Fruit fly (Drosophila melanogaster) whole organism, embryonic: ENCODE data around the gene CG42538.

Source experiments
- Abd-B ChIP-seq: fragments of 200-800 bp; sonication (Bioruptor generic); optimal IDR thresholded peaks from 2 replicates; lab custom pipeline; 2018; ENCODE audit warnings: missing biosample characterization, mild to moderate bottlenecking, missing genetic modification characterization, moderate library complexity
- Bdp1 ChIP-seq: fragments of 200-800 bp; sonication (Bioruptor generic); optimal IDR thresholded peaks from 3 replicates; lab custom pipeline; 2016; ENCODE audit warnings: missing biosample characterization, missing genetic modification characterization
- CG11695 ChIP-seq: fragments of 200-800 bp; sonication (Bioruptor generic); IDR thresholded peaks from 3 replicates; pipeline ENCODE4 v1.3.6; 2022; ENCODE audit warnings: missing biosample characterization, missing genetic modification characterization
- CG12071 ChIP-seq: fragments of 200-800 bp; sonication (Bioruptor generic); optimal IDR thresholded peaks from 3 replicates; lab custom pipeline; 2018; ENCODE audit warnings: missing biosample characterization, mild to moderate bottlenecking, missing genetic modification characterization
- CG12155 ChIP-seq: fragments of 200-800 bp; sonication (Bioruptor generic); optimal IDR thresholded peaks from 3 replicates; lab custom pipeline; 2016; ENCODE audit warnings: missing biosample characterization, missing genetic modification characterization
- CG12299 ChIP-seq: fragments of 200-800 bp; sonication (Bioruptor generic); optimal IDR thresholded peaks from 2 replicates; lab custom pipeline; 2018; ENCODE audit warnings: missing biosample characterization, mild to moderate bottlenecking, missing genetic modification characterization
- CG13775 ChIP-seq: fragments of 200-800 bp; sonication (Bioruptor generic); optimal IDR thresholded peaks from 3 replicates; lab custom pipeline; 2017; ENCODE audit warnings: missing biosample characterization, mild to moderate bottlenecking, missing genetic modification characterization
- CG13894 ChIP-seq: fragments of 200-800 bp; sonication (Bioruptor generic); optimal IDR thresholded peaks from 3 replicates; lab custom pipeline; 2018; ENCODE audit warnings: missing biosample characterization, mild to moderate bottlenecking, missing genetic modification characterization, moderate library complexity
- CG17359 ChIP-seq: fragments of 200-800 bp; sonication (Bioruptor generic); optimal IDR thresholded peaks from 3 replicates; lab custom pipeline; 2018; ENCODE audit warnings: missing biosample characterization, mild to moderate bottlenecking, missing genetic modification characterization, moderate library complexity
- CG17802 ChIP-seq: fragments of 200-800 bp; sonication (Bioruptor generic); optimal IDR thresholded peaks from 2 replicates; lab custom pipeline; 2018; ENCODE audit warnings: missing biosample characterization, mild to moderate bottlenecking, missing genetic modification characterization, moderate library complexity
- CG18619 ChIP-seq: fragments of 200-800 bp; sonication (Bioruptor generic); optimal IDR thresholded peaks from 3 replicates; lab custom pipeline; 2017; ENCODE audit warnings: missing biosample characterization, mild to moderate bottlenecking, missing genetic modification characterization
- CG18764 ChIP-seq: fragments of 200-800 bp; sonication (Bioruptor generic); optimal IDR thresholded peaks from 3 replicates; lab custom pipeline; 2016; ENCODE audit warnings: missing biosample characterization, missing genetic modification characterization
- CG2116 ChIP-seq: fragments of 200-800 bp; sonication (Bioruptor generic); optimal IDR thresholded peaks from 3 replicates; lab custom pipeline; 2018; ENCODE audit warnings: missing biosample characterization, mild to moderate bottlenecking, missing genetic modification characterization
- CG31224 ChIP-seq: fragments of 200-800 bp; sonication (Bioruptor generic); IDR thresholded peaks from 2 replicates; pipeline ENCODE4 v1.3.6; 2022; ENCODE audit warnings: missing biosample characterization, missing genetic modification characterization
- CG33557 ChIP-seq: fragments of 200-800 bp; sonication (Bioruptor generic); optimal IDR thresholded peaks from 2 replicates; lab custom pipeline; 2019; ENCODE audit warnings: missing biosample characterization, mild to moderate bottlenecking, missing genetic modification characterization, moderate library complexity
- CG5953 ChIP-seq: fragments of 200-800 bp; sonication (Bioruptor generic); IDR thresholded peaks from 2 replicates; pipeline ENCODE4 v1.3.6; 2022; ENCODE audit warnings: missing biosample characterization, missing genetic modification characterization
- CG7963 ChIP-seq: fragments of 200-800 bp; sonication (Bioruptor generic); IDR thresholded peaks from 3 replicates; pipeline ENCODE4 v1.3.6; 2022; ENCODE audit warnings: missing biosample characterization, missing genetic modification characterization; ENCODE audit not compliant: partially characterized antibody
- Chrac-16 ChIP-seq: fragments of 200-800 bp; sonication (Bioruptor generic); optimal IDR thresholded peaks from 3 replicates; lab custom pipeline; 2016; ENCODE audit warnings: missing biosample characterization, missing genetic modification characterization
- Dip2 ChIP-seq: fragments of 200-800 bp; sonication (Bioruptor generic); IDR thresholded peaks from 2 replicates; pipeline ENCODE4 v1.3.6; 2022; ENCODE audit warnings: missing biosample characterization, missing genetic modification characterization
- Drgx ChIP-seq: fragments of 200-800 bp; sonication (Bioruptor generic); IDR thresholded peaks from 2 replicates; pipeline ENCODE4 v1.3.6; 2022; ENCODE audit warnings: missing biosample characterization, missing genetic modification characterization
- E2f1 ChIP-seq: fragments of 200-800 bp; sonication (Bioruptor generic); IDR thresholded peaks from 2 replicates; pipeline ENCODE4 v1.3.6; 2022; ENCODE audit warnings: missing biosample characterization, missing genetic modification characterization
- H15 ChIP-seq: fragments of 200-800 bp; sonication (Bioruptor generic); IDR thresholded peaks from 3 replicates; pipeline ENCODE4 v1.3.6; 2022; ENCODE audit warnings: missing biosample characterization, missing genetic modification characterization
- HmgD ChIP-seq: fragments of 200-800 bp; sonication (Bioruptor generic); optimal IDR thresholded peaks from 3 replicates; lab custom pipeline; 2016; ENCODE audit warnings: missing biosample characterization, missing genetic modification characterization
- Hr51 ChIP-seq, 2 experiments: fragments of 200-800 bp; sonication (Bioruptor generic); optimal IDR thresholded peaks; 2 replicates in 1 of 2; 3 replicates in 1 of 2; lab custom pipeline; 2016 to 2018; ENCODE audit warnings: missing biosample characterization in 2 of 2, missing genetic modification characterization in 2 of 2, mild to moderate bottlenecking in 1 of 2, moderate library complexity in 1 of 2
- Mrtf ChIP-seq: fragments of 200-800 bp; sonication (Bioruptor generic); IDR thresholded peaks from 3 replicates; pipeline ENCODE4 v1.3.6; 2022; ENCODE audit warnings: missing biosample characterization, missing genetic modification characterization
- NfI ChIP-seq: fragments of 200-800 bp; sonication (Bioruptor generic); optimal IDR thresholded peaks from 3 replicates; lab custom pipeline; 2018; ENCODE audit warnings: missing biosample characterization, mild to moderate bottlenecking, missing genetic modification characterization, moderate library complexity
- Opbp ChIP-seq: fragments of 200-800 bp; sonication (Bioruptor generic); IDR thresholded peaks from 3 replicates; pipeline ENCODE4 v1.3.6; 2022; ENCODE audit warnings: missing biosample characterization, missing genetic modification characterization; ENCODE audit not compliant: partially characterized antibody
- Optix ChIP-seq: fragments of 200-800 bp; sonication (Bioruptor generic); IDR thresholded peaks from 3 replicates; pipeline ENCODE4 v1.3.6; 2022; ENCODE audit warnings: missing biosample characterization, missing genetic modification characterization
- Usf ChIP-seq: fragments of 200-800 bp; sonication (Bioruptor generic); optimal IDR thresholded peaks from 2 replicates; lab custom pipeline; 2017; ENCODE audit warnings: missing genotype, missing biosample characterization, missing genetic modification characterization
- bigmax ChIP-seq: fragments of 200-800 bp; sonication (Bioruptor generic); optimal IDR thresholded peaks from 2 replicates; lab custom pipeline; 2018; ENCODE audit warnings: missing biosample characterization, mild to moderate bottlenecking, missing genetic modification characterization
- chm ChIP-seq: fragments of 200-800 bp; sonication (Bioruptor generic); IDR thresholded peaks from 2 replicates; pipeline ENCODE4 v1.3.6; 2022; ENCODE audit warnings: missing biosample characterization, missing genetic modification characterization
- crol ChIP-seq: fragments of 200-800 bp; sonication (Bioruptor generic); IDR thresholded peaks from 2 replicates; pipeline ENCODE4 v1.3.6; 2022; ENCODE audit warnings: missing biosample characterization, missing genetic modification characterization
- dysf ChIP-seq: fragments of 200-800 bp; sonication (Bioruptor generic); IDR thresholded peaks from 3 replicates; pipeline ENCODE4 v1.3.6; 2022; ENCODE audit warnings: missing biosample characterization, missing genetic modification characterization
- eve ChIP-seq, 2 experiments: fragments of >200 bp; optimal IDR thresholded peaks; 2 replicates each; lab custom pipeline; 2017; ENCODE audit warnings: missing biosample characterization in 2 of 2, missing genetic modification characterization in 2 of 2
- jing ChIP-seq: fragments of 200-800 bp; sonication (Bioruptor generic); optimal IDR thresholded peaks from 2 replicates; lab custom pipeline; 2018; ENCODE audit warnings: missing biosample characterization, mild to moderate bottlenecking, missing genetic modification characterization
- kah ChIP-seq: fragments of 200-800 bp; sonication (Bioruptor generic); optimal IDR thresholded peaks from 2 replicates; lab custom pipeline; 2018; ENCODE audit warnings: missing biosample characterization, mild to moderate bottlenecking, missing genetic modification characterization
- knrl ChIP-seq: fragments of 200-800 bp; sonication (Bioruptor generic); IDR thresholded peaks from 3 replicates; pipeline ENCODE4 v1.3.6; 2022; ENCODE audit warnings: missing biosample characterization, missing genetic modification characterization; ENCODE audit not compliant: partially characterized antibody
- psq ChIP-seq: fragments of 200-800 bp; sonication (Bioruptor generic); optimal IDR thresholded peaks from 2 replicates; lab custom pipeline; 2017; ENCODE audit warnings: missing biosample characterization, missing genetic modification characterization
- sens ChIP-seq: fragments of 200-800 bp; sonication (Bioruptor generic); peaks from one replicate; lab custom pipeline; 2016; ENCODE audit warnings: missing biosample characterization, missing genetic modification characterization
- seq ChIP-seq: fragments of 200-800 bp; sonication (Bioruptor generic); IDR thresholded peaks from 2 replicates; pipeline ENCODE4 v1.3.6; 2022; ENCODE audit warnings: missing biosample characterization, missing genetic modification characterization
- sisA ChIP-seq: fragments of 200-800 bp; sonication (Bioruptor generic); IDR thresholded peaks from 2 replicates; pipeline ENCODE4 v1.3.6; 2022; ENCODE audit warnings: missing biosample characterization, missing genetic modification characterization
- slp2 ChIP-seq: fragments of 200-800 bp; sonication (Bioruptor generic); optimal IDR thresholded peaks from 2 replicates; lab custom pipeline; 2016; ENCODE audit warnings: missing biosample characterization, missing genetic modification characterization
- sob ChIP-seq: fragments of 200-800 bp; sonication (Bioruptor generic); IDR thresholded peaks from 2 replicates; pipeline ENCODE4 v1.3.6; 2022; ENCODE audit warnings: missing biosample characterization, missing genetic modification characterization
- tap ChIP-seq: fragments of 200-800 bp; optimal IDR thresholded peaks from 3 replicates; lab custom pipeline; 2019; ENCODE audit warnings: missing biosample characterization, mild to moderate bottlenecking, missing genetic modification characterization, moderate library complexity

Gene CG42538

DNA sequence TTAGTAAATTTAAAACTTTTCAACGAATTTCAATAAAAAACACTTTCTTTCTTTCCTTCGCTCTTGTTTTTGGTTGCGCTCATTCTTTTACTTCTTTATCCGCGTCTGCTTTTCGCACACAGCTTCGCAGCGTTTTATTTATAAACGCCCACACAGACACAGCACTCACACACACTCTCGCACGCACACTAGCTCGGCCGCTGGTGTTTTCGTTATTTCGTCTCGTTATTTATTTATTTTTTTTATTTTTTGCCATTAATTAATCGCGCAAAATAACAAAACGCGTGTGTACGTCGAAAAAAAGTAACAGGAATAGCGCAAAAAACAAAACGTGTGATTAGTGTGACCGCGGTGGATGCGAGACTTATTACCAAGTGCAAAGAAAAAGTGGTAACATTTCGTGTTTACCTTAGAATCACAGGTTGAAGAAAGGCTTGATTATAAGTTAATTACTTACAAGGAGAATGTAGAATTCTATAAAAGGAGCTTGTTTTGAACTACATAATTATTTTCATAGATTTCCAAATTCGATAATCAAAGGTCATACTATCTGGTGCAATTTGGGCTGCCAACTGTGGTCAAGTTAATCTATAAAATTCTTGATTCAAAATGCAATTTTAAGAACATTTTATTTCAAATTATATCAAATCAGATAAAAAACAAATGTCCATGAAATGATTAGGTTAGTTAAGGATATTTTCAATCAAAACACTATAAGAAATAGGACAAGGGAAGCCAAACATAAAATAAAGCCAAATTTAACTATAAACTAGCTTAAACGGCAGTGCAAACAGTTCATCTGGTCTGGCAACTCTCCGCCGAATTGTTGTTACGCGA, 29.7 kb upstream of the CG42538 start, which contains the start of the genes hzg and mRpS31 (continued):
- no peak for TF ChIP-seq Mrtf (GFP tag; lab: Robert Waterston, UW)
- TF ChIP-seq Drgx (GFP tag; lab: Robert Waterston, UW), result peak; percentile 73
- no peak for TF ChIP-seq knrl (GFP tag; lab: Robert Waterston, UW)
- TF ChIP-seq Usf (GFP tag; lab: Kevin White, UChicago), result no peak
- peak; percentile 44 for TF ChIP-seq CG13894 (tag; lab: Kevin White, UChicago)
- no peak for TF ChIP-seq CG5953 (GFP tag; lab: Robert Waterston, UW)
- TF ChIP-seq CG13775 (GFP tag; lab: Kevin White, UChicago), result peak; percentile 56
- TF ChIP-seq sens (GFP tag; lab: Kevin White, UChicago), result peak; percentile 89
- TF ChIP-seq CG12071 (GFP tag; lab: Kevin White, UChicago), result no peak
- no peak for TF ChIP-seq Dip2 (GFP tag; lab: Robert Waterston, UW)
- peak; percentile 60 for TF ChIP-seq Chrac-16 (GFP tag; lab: Kevin White, UChicago)
- peak in 1 of 2 experiments; percentile 57 for TF ChIP-seq Hr51 (GFP tag; optimal IDR thresholded peaks at IDR 0.05; lab: Kevin White, UChicago)
- TF ChIP-seq E2f1 (GFP tag; lab: Robert Waterston, UW), result no peak
- TF ChIP-seq psq (GFP tag; lab: Kevin White, UChicago), result peak; percentile 74
- peak; percentile 46; the same call in 1 of the 3 replicates for TF ChIP-seq dysf
- TF ChIP-seq Abd-B, result peak; percentile 31
- TF ChIP-seq CG18619 (GFP tag; lab: Kevin White, UChicago), result peak; percentile 5
- TF ChIP-seq CG12299 (tag; lab: Kevin White, UChicago), result no peak
- no peak for TF ChIP-seq CG17359
- no peak for TF ChIP-seq Opbp
- no peak for TF ChIP-seq seq (GFP tag; lab: Robert Waterston, UW)
- no peak for TF ChIP-seq CG11695
- TF ChIP-seq jing (GFP tag; lab: Kevin White, UChicago), result no peak
- TF ChIP-seq sob (GFP tag; lab: Robert Waterston, UW), result peak; percentile 41; the same call in 1 of the 2 replicates
- peak; percentile 17; the same call in 1 of the 2 replicates for TF ChIP-seq sisA (GFP tag; lab: Robert Waterston, UW)
- TF ChIP-seq crol (GFP tag; lab: Robert Waterston, UW), result no peak
- peak; percentile 22 for TF ChIP-seq tap
- TF ChIP-seq kah (GFP tag; lab: Kevin White, UChicago), result no peak
- TF ChIP-seq CG12155, result peak; percentile 45
- TF ChIP-seq CG7963, result no peak
- no peak for TF ChIP-seq bigmax
- peak; percentile 26 for TF ChIP-seq Bdp1 (GFP tag; lab: Kevin White, UChicago)
- TF ChIP-seq CG33557 (GFP tag; lab: Kevin White, UChicago), result peak; percentile 31
- TF ChIP-seq CG31224 (GFP tag; lab: Robert Waterston, UW), result 0 out of 2 replicates have a peak, but pooled peaks have one; percentile 35
- peak; percentile 44 for TF ChIP-seq NfI
- TF ChIP-seq Optix (GFP tag; lab: Robert Waterston, UW), result no peak
- TF ChIP-seq slp2 (GFP tag; lab: Kevin White, UChicago), result peak; percentile 5
- TF ChIP-seq CG18764 (GFP tag; lab: Kevin White, UChicago), result peak; percentile 13
- TF ChIP-seq HmgD (GFP tag; lab: Kevin White, UChicago), result no peak
- TF ChIP-seq chm (GFP tag; lab: Robert Waterston, UW), result peak; percentile 8; the same call in 1 of the 2 replicates
- peak; percentile 58 for TF ChIP-seq CG2116
- no peak for TF ChIP-seq CG17802 (tag; lab: Kevin White, UChicago)
- TF ChIP-seq eve (GFP tag; optimal IDR thresholded peaks at IDR 0.05; lab: Kevin White, UChicago), result no peak
- TF ChIP-seq H15 (GFP tag; lab: Robert Waterston, UW), result no peak
